Fruit fly (Drosophila melanogaster) whole organism, embryonic: ENCODE data around the gene Rab23.

Experiments used
- Antp ChIP-seq: fragments of 200-800 bp; sonication (Bioruptor generic); optimal IDR thresholded peaks from 3 replicates; lab custom pipeline; 2016; ENCODE audit warnings: missing biosample characterization, missing genetic modification characterization
- Bteb2 ChIP-seq: fragments of 200-800 bp; sonication (Bioruptor generic); optimal IDR thresholded peaks from 2 replicates; lab custom pipeline; 2016; ENCODE audit warnings: missing biosample characterization, missing genetic modification characterization
- C15 ChIP-seq: fragments of 200-800 bp; sonication (Bioruptor generic); IDR thresholded peaks from 3 replicates; pipeline ENCODE4 v1.3.6; 2022; ENCODE audit warnings: missing biosample characterization, missing genetic modification characterization
- CG10274 ChIP-seq: fragments of 200-800 bp; sonication (Bioruptor generic); optimal IDR thresholded peaks from 3 replicates; lab custom pipeline; 2017; ENCODE audit warnings: missing biosample characterization, mild to moderate bottlenecking, missing genetic modification characterization
- CG10959 ChIP-seq: fragments of 200-800 bp; sonication (Bioruptor generic); IDR thresholded peaks from 2 replicates; pipeline ENCODE4 v1.3.6; 2022; ENCODE audit warnings: missing biosample characterization, missing genetic modification characterization
- CG12071 ChIP-seq: fragments of 200-800 bp; sonication (Bioruptor generic); optimal IDR thresholded peaks from 3 replicates; lab custom pipeline; 2018; ENCODE audit warnings: missing biosample characterization, mild to moderate bottlenecking, missing genetic modification characterization
- CG12942 ChIP-seq: fragments of 200-800 bp; sonication (Bioruptor generic); optimal IDR thresholded peaks from 3 replicates; lab custom pipeline; 2016; ENCODE audit warnings: missing biosample characterization, missing genetic modification characterization
- CG13424 ChIP-seq: fragments of 200-800 bp; sonication (Bioruptor generic); optimal IDR thresholded peaks from 2 replicates; lab custom pipeline; 2019; ENCODE audit warnings: missing biosample characterization, mild to moderate bottlenecking, missing genetic modification characterization, moderate library complexity
- CG17385 ChIP-seq: fragments of 200-800 bp; sonication (Bioruptor generic); optimal IDR thresholded peaks from 3 replicates; lab custom pipeline; 2018; ENCODE audit warnings: missing biosample characterization, mild to moderate bottlenecking, missing genetic modification characterization
- CG3163 ChIP-seq: fragments of 200-800 bp; sonication (Bioruptor generic); optimal IDR thresholded peaks from 3 replicates; lab custom pipeline; 2016; ENCODE audit warnings: missing biosample characterization, missing genetic modification characterization
- CG4730 ChIP-seq: fragments of 200-800 bp; sonication (Bioruptor generic); IDR thresholded peaks from 2 replicates; pipeline ENCODE4 v1.3.6; 2022; ENCODE audit warnings: missing biosample characterization, missing genetic modification characterization
- CG7786 ChIP-seq: fragments of 200-800 bp; sonication (Bioruptor generic); optimal IDR thresholded peaks from 2 replicates; lab custom pipeline; 2016; ENCODE audit warnings: missing biosample characterization, missing genetic modification characterization
- CG7839 ChIP-seq: fragments of 200-800 bp; sonication (Bioruptor generic); optimal IDR thresholded peaks from 3 replicates; lab custom pipeline; 2018; ENCODE audit warnings: missing biosample characterization, mild to moderate bottlenecking, missing genetic modification characterization, moderate library complexity
- CG9727 ChIP-seq: fragments of 200-800 bp; sonication (Bioruptor generic); optimal IDR thresholded peaks from 3 replicates; lab custom pipeline; 2017; ENCODE audit warnings: missing biosample characterization, mild to moderate bottlenecking, missing genetic modification characterization
- Doc3 ChIP-seq: fragments of 200-800 bp; sonication (Bioruptor generic); IDR thresholded peaks from 3 replicates; pipeline ENCODE4 v1.3.6; 2022; ENCODE audit warnings: missing biosample characterization, missing genetic modification characterization; ENCODE audit not compliant: partially characterized antibody
- Ets65A ChIP-seq: fragments of 200-800 bp; sonication (Bioruptor generic); peaks from one replicate; lab custom pipeline; 2016; ENCODE audit warnings: missing biosample characterization, missing genetic modification characterization
- Gug ChIP-seq: fragments of 200-800 bp; sonication (Bioruptor generic); IDR thresholded peaks from 4 replicates; pipeline ENCODE4 v1.3.6; 2022; ENCODE audit warnings: missing biosample characterization, missing genetic modification characterization
- Hr78 ChIP-seq, 2 experiments: fragments of 200-800 bp in 1 of 2; fragments of >200 bp in 1 of 2; sonication (Bioruptor generic) in 1 of 2; optimal IDR thresholded peaks; 2 replicates each; lab custom pipeline; 2017 to 2019; ENCODE audit warnings: missing biosample characterization in 2 of 2, missing genetic modification characterization in 2 of 2, mild to moderate bottlenecking in 1 of 2, moderate library complexity in 1 of 2
- Lim3 ChIP-seq: fragments of 200-800 bp; sonication (Bioruptor generic); IDR thresholded peaks from 2 replicates; pipeline ENCODE4 v1.3.6; 2022; ENCODE audit warnings: missing biosample characterization, missing genetic modification characterization
- MTF-1 ChIP-seq: fragments of 200-800 bp; sonication (Bioruptor generic); optimal IDR thresholded peaks from 2 replicates; lab custom pipeline; 2018; ENCODE audit warnings: missing biosample characterization, mild to moderate bottlenecking, missing genetic modification characterization, borderline replicate concordance
- Oaz ChIP-seq: fragments of 200-800 bp; sonication (Bioruptor generic); IDR thresholded peaks from 2 replicates; pipeline ENCODE4 v1.3.6; 2022; ENCODE audit warnings: missing biosample characterization, missing genetic modification characterization
- Ptx1 ChIP-seq: fragments of 200-800 bp; sonication (Bioruptor generic); IDR thresholded peaks from 2 replicates; pipeline ENCODE4 v1.3.6; 2022; ENCODE audit warnings: missing biosample characterization, missing genetic modification characterization
- Ravus ChIP-seq: fragments of 200-800 bp; sonication (Bioruptor generic); IDR thresholded peaks from 2 replicates; pipeline ENCODE4 v1.3.6; 2022; ENCODE audit warnings: missing biosample characterization, missing genetic modification characterization
- Rfx ChIP-seq: fragments of 200-800 bp; sonication (Bioruptor generic); IDR thresholded peaks from 2 replicates; pipeline ENCODE4 v1.3.6; 2022; ENCODE audit warnings: missing biosample characterization, missing genetic modification characterization
- Stat92E ChIP-seq, 3 experiments: fragments of >200 bp in 2 of 3; fragments of 200-800 bp in 1 of 3; sonication (Bioruptor generic) in 1 of 3; optimal IDR thresholded peaks; 2 replicates each; lab custom pipeline; 2017 to 2019; ENCODE audit warnings: missing biosample characterization in 3 of 3, missing genetic modification characterization in 3 of 3, mild to moderate bottlenecking in 1 of 3, moderate library complexity in 1 of 3
- Usf ChIP-seq: fragments of 200-800 bp; sonication (Bioruptor generic); optimal IDR thresholded peaks from 2 replicates; lab custom pipeline; 2017; ENCODE audit warnings: missing genotype, missing biosample characterization, missing genetic modification characterization
- Xbp1 ChIP-seq: fragments of 200-800 bp; sonication (Bioruptor generic); optimal IDR thresholded peaks from 3 replicates; lab custom pipeline; 2016; ENCODE audit warnings: missing biosample characterization, mild to moderate bottlenecking, missing genetic modification characterization
- cas ChIP-seq: fragments of 200-800 bp; sonication (Bioruptor generic); IDR thresholded peaks from 2 replicates; pipeline ENCODE4 v1.3.6; 2022; ENCODE audit warnings: missing biosample characterization, missing genetic modification characterization
- caup ChIP-seq: fragments of 200-800 bp; sonication (Bioruptor generic); optimal IDR thresholded peaks from 3 replicates; lab custom pipeline; 2017; ENCODE audit warnings: missing biosample characterization, mild to moderate bottlenecking, missing genetic modification characterization, moderate library complexity; ENCODE audit not compliant: severe bottlenecking
- dati ChIP-seq: fragments of 200-800 bp; sonication (Bioruptor generic); IDR thresholded peaks from 2 replicates; pipeline ENCODE4 v1.3.6; 2022; ENCODE audit warnings: missing biosample characterization, missing genetic modification characterization
- dimm ChIP-seq: fragments of 200-800 bp; sonication (Bioruptor generic); IDR thresholded peaks from 2 replicates; pipeline ENCODE4 v1.3.6; 2022; ENCODE audit warnings: missing biosample characterization, missing genetic modification characterization
- disco-r ChIP-seq: fragments of 200-800 bp; sonication (Bioruptor generic); optimal IDR thresholded peaks from 2 replicates; lab custom pipeline; 2016; ENCODE audit warnings: missing biosample characterization, missing genetic modification characterization
- dm ChIP-seq: fragments of 200-800 bp; sonication (Bioruptor generic); optimal IDR thresholded peaks from 3 replicates; lab custom pipeline; 2016; ENCODE audit warnings: missing biosample characterization, missing genetic modification characterization
- fd3F ChIP-seq: fragments of 200-800 bp; sonication (Bioruptor generic); optimal IDR thresholded peaks from 2 replicates; lab custom pipeline; 2018; ENCODE audit warnings: missing biosample characterization, mild to moderate bottlenecking, missing genetic modification characterization, moderate library complexity
- grau ChIP-seq: fragments of 200-800 bp; optimal IDR thresholded peaks from 3 replicates; lab custom pipeline; 2019; ENCODE audit warnings: missing biosample characterization, mild to moderate bottlenecking, missing genetic modification characterization, moderate library complexity
- gt ChIP-seq: fragments of 200-800 bp; sonication (Bioruptor generic); IDR thresholded peaks from 2 replicates; pipeline ENCODE4 v1.3.6; 2022; ENCODE audit warnings: missing biosample characterization, missing genetic modification characterization
- ind ChIP-seq: fragments of 200-800 bp; sonication (Bioruptor generic); optimal IDR thresholded peaks from 3 replicates; lab custom pipeline; 2016; ENCODE audit warnings: missing biosample characterization, missing genetic modification characterization
- inv ChIP-seq: fragments of 200-800 bp; sonication (Bioruptor generic); IDR thresholded peaks from 2 replicates; pipeline ENCODE4 v1.3.6; 2022; ENCODE audit warnings: missing biosample characterization, missing genetic modification characterization; ENCODE audit not compliant: partially characterized antibody
- klu ChIP-seq: fragments of 200-800 bp; sonication (Bioruptor generic); IDR thresholded peaks from 2 replicates; pipeline ENCODE4 v1.3.6; 2022; ENCODE audit warnings: missing biosample characterization, missing genetic modification characterization
- lilli ChIP-seq: fragments of 200-800 bp; sonication (Bioruptor generic); optimal IDR thresholded peaks from 3 replicates; lab custom pipeline; 2016; ENCODE audit warnings: missing biosample characterization, missing genetic modification characterization
- lola ChIP-seq, 3 experiments: fragments of >200 bp in 2 of 3; fragments of 200-800 bp in 1 of 3; sonication (Bioruptor generic) in 1 of 3; optimal IDR thresholded peaks; 2 replicates each; lab custom pipeline; 2017 to 2019; ENCODE audit warnings: missing biosample characterization in 3 of 3, missing genetic modification characterization in 3 of 3, mild to moderate bottlenecking in 1 of 3, moderate library complexity in 1 of 3
- nerfin-2 ChIP-seq: fragments of 200-800 bp; sonication (Bioruptor generic); IDR thresholded peaks from 2 replicates; pipeline ENCODE4 v1.3.6; 2022; ENCODE audit warnings: missing biosample characterization, missing genetic modification characterization; ENCODE audit not compliant: partially characterized antibody
- onecut ChIP-seq: fragments of 200-800 bp; sonication (Bioruptor generic); IDR thresholded peaks from 2 replicates; pipeline ENCODE4 v1.3.6; 2022; ENCODE audit warnings: missing biosample characterization, missing genetic modification characterization
- sc ChIP-seq, 3 experiments: fragments of >200 bp in 2 of 3; fragments of 200-800 bp in 1 of 3; sonication (Bioruptor generic) in 1 of 3; optimal IDR thresholded peaks; 2 replicates in 2 of 3; 3 replicates in 1 of 3; lab custom pipeline; 2017; ENCODE audit warnings: mild to moderate bottlenecking in 1 of 3, missing biosample characterization in 1 of 3, missing genetic modification characterization in 1 of 3, missing genetic modification reagents in 1 of 3
- sens ChIP-seq: fragments of 200-800 bp; sonication (Bioruptor generic); peaks from one replicate; lab custom pipeline; 2016; ENCODE audit warnings: missing biosample characterization, missing genetic modification characterization
- ssp ChIP-seq: fragments of 200-800 bp; sonication (Bioruptor generic); IDR thresholded peaks from 2 replicates; pipeline ENCODE4 v1.3.6; 2022; ENCODE audit warnings: missing biosample characterization, missing genetic modification characterization
- vfl ChIP-seq: fragments of 200-800 bp; sonication (Bioruptor generic); optimal IDR thresholded peaks from 2 replicates; lab custom pipeline; 2016; ENCODE audit warnings: missing biosample characterization, missing genetic modification characterization
- vnd ChIP-seq: fragments of 200-800 bp; sonication (Bioruptor generic); IDR thresholded peaks from 3 replicates; pipeline ENCODE4 v1.3.6; 2022; ENCODE audit warnings: missing biosample characterization, missing genetic modification characterization; ENCODE audit not compliant: partially characterized antibody
- vvl ChIP-seq: fragments of 200-800 bp; sonication (Bioruptor generic); IDR thresholded peaks from 2 replicates; pipeline ENCODE4 v1.3.6; 2022; ENCODE audit warnings: missing biosample characterization, missing genetic modification characterization

Gene Rab23

DNA sequence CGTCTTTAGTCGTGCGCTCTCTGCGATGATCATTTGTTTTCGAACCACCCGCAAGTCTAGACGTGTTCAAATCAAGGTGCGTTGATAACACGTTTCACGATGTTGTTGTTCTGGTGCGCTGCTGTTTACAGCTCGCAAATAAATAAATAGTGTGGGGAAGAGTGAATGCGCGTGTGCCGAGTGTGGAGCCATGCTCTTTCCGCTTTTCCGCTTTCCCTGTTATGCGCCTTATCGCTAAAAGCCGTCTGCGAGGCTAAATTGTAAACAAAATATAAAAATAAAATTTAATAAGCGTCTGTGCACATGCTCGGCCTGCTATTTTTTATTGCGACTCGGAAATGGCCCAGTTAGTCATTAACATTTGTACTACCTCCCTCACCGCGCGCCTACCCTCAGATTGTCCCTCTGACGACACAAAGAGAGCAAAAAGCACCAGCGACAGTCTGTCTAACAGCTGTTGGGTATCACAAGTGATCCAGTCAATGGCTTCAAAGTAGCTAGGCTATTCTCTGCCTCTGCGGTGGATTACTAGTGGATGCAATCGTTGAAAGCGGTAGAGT lies 12.5 kb downstream of the Rab23 start (continued):
- TF ChIP-seq Ravus (GFP tag; lab: Robert Waterston, UW) (no peak), dm (GFP tag; lab: Kevin White, UChicago) (peak; percentile 81), CG4730 (GFP tag; lab: Robert Waterston, UW) (peak; percentile 16; the same call in 1 of the 2 replicates), Antp (GFP tag; lab: Kevin White, UChicago) (peak; percentile 41), Bteb2 (GFP tag; lab: Kevin White, UChicago) (peak; percentile 63), klu (GFP tag; lab: Robert Waterston, UW) (no peak), CG10274 (peak; percentile 48), inv (GFP tag; lab: Robert Waterston, UW) (no peak), CG7839 (tag; lab: Kevin White, UChicago) (no peak), onecut (GFP tag; lab: Robert Waterston, UW) (peak; percentile 81), dimm (no peak), ind (peak; percentile 20), cas (GFP tag; lab: Robert Waterston, UW) (no peak), lola (GFP tag; optimal IDR thresholded peaks at IDR 0.05; lab: Kevin White, UChicago) (peak in 1 of 3 experiments; percentile 44), CG17385 (GFP tag; lab: Kevin White, UChicago) (peak; percentile 80), Oaz (GFP tag; lab: Robert Waterston, UW) (no peak), Doc3 (GFP tag; lab: Robert Waterston, UW) (no peak), MTF-1 (peak; percentile 95), Lim3 (GFP tag; lab: Robert Waterston, UW) (no peak), CG13424 (tag; lab: Kevin White, UChicago) (peak; percentile 70), grau (peak; percentile 50), Ets65A (peak; percentile 79), CG9727 (GFP tag; lab: Kevin White, UChicago) (peak; percentile 80), Rfx (peak; percentile 63; the same call in 1 of the 2 replicates), C15 (no peak), sc (optimal IDR thresholded peaks at IDR 0.05; lab: Kevin White, UChicago) (no peak), sc (GFP tag; optimal IDR thresholded peaks at IDR 0.05; lab: Kevin White, UChicago) (peak; percentile 77), disco-r (peak; percentile 25), CG12071 (peak; percentile 94), Stat92E (GFP tag; optimal IDR thresholded peaks at IDR 0.05; lab: Kevin White, UChicago) (peak in 1 of 3 experiments; percentile 67), Gug (GFP tag; lab: Robert Waterston, UW) (no peak), vfl (no peak), Usf (GFP tag; lab: Kevin White, UChicago) (peak; percentile 21), lilli (GFP tag; lab: Kevin White, UChicago) (peak; percentile 42), Xbp1 (GFP tag; lab: Kevin White, UChicago) (peak; percentile 40), Hr78 (GFP tag; optimal IDR thresholded peaks at IDR 0.05; lab: Kevin White, UChicago) (peak in 1 of 2 experiments; percentile 5), CG3163 (GFP tag; lab: Kevin White, UChicago) (peak; percentile 44), CG12942 (GFP tag; lab: Kevin White, UChicago) (peak; percentile 58), vnd (GFP tag; lab: Robert Waterston, UW) (no peak), CG10959 (GFP tag; lab: Robert Waterston, UW) (no peak), Ptx1 (GFP tag; lab: Robert Waterston, UW) (0 out of 2 replicates have a peak, but pooled peaks have one; percentile 14), sens (GFP tag; lab: Kevin White, UChicago) (peak; percentile 95), vvl (GFP tag; lab: Robert Waterston, UW) (peak; percentile 72; the same call in 1 of the 2 replicates), nerfin-2 (no peak), ssp (GFP tag; lab: Robert Waterston, UW) (no peak), gt (GFP tag; lab: Robert Waterston, UW) (no peak), fd3F (GFP tag; lab: Kevin White, UChicago) (no peak), caup (GFP tag; lab: Kevin White, UChicago) (peak; percentile 90), dati (no peak), CG7786 (GFP tag; lab: Kevin White, UChicago) (peak; percentile 48)
